Worm (Caenorhabditis elegans) whole organism, mixed stage, embryonic: ENCODE results near the gene fip-4.
A peak's percentile ranks its signal among the peaks of the same experiment; 100 is the strongest.

Experiments
- M03D4.4 ChIP-seq: sonication (generic microtip); optimal IDR thresholded peaks from 2 replicates; lab custom pipeline; 2017; ENCODE audit warnings: mild to moderate bottlenecking, missing genetic modification characterization, missing compliant biosample characterization
- bed-3 ChIP-seq: fragments of 200-800 bp; sonication (Bioruptor generic); optimal IDR thresholded peaks from 3 replicates; lab custom pipeline; 2018; ENCODE audit warnings: mild to moderate bottlenecking, missing genetic modification characterization, moderate library complexity, missing compliant biosample characterization
- blmp-1 ChIP-seq: fragments of 150-350 bp; optimal IDR thresholded peaks from 2 replicates; lab custom pipeline; 2014; ENCODE audit warnings: missing biosample characterization, missing genetic modification characterization
- ceh-39 ChIP-seq: fragments of 150-350 bp; optimal IDR thresholded peaks from 2 replicates; lab custom pipeline; 2014; ENCODE audit warnings: missing biosample characterization, missing genetic modification characterization
- ceh-43 ChIP-seq: fragments of 200-800 bp; sonication (Bioruptor generic); optimal IDR thresholded peaks from 2 replicates; lab custom pipeline; 2018; ENCODE audit warnings: mild to moderate bottlenecking, missing genetic modification characterization, moderate library complexity, missing compliant biosample characterization
- ces-1 ChIP-seq: fragments of 150-350 bp; optimal IDR thresholded peaks from 2 replicates; lab custom pipeline; 2014; ENCODE audit warnings: missing biosample characterization, missing genetic modification reagents, missing genetic modification characterization
- drap-1 ChIP-seq: fragments of 200-800 bp; sonication (Bioruptor generic); optimal IDR thresholded peaks from 3 replicates; lab custom pipeline; 2018; ENCODE audit warnings: mild to moderate bottlenecking, missing genetic modification characterization, missing compliant biosample characterization
- elt-1 ChIP-seq: sonication (generic microtip); optimal IDR thresholded peaks from 2 replicates; lab custom pipeline; 2017; ENCODE audit warnings: missing genetic modification characterization, mild to moderate bottlenecking, missing compliant biosample characterization, antibody characterized with exemption, moderate library complexity, borderline replicate concordance; ENCODE audit not compliant: insufficient read depth
- elt-3 ChIP-seq: fragments of 150-350 bp; optimal IDR thresholded peaks from 2 replicates; lab custom pipeline; 2014; ENCODE audit warnings: missing biosample characterization, missing genetic modification characterization
- flh-1 ChIP-seq: fragments of 200-800 bp; sonication (Bioruptor generic); optimal IDR thresholded peaks from 2 replicates; lab custom pipeline; 2018; ENCODE audit warnings: mild to moderate bottlenecking, missing genetic modification characterization, moderate library complexity, missing compliant biosample characterization
- ham-2 ChIP-seq: fragments of 200-800 bp; sonication (Bioruptor generic); optimal IDR thresholded peaks from 2 replicates; lab custom pipeline; 2018; ENCODE audit warnings: mild to moderate bottlenecking, missing genetic modification characterization, missing compliant biosample characterization
- hlh-1 ChIP-seq: fragments of 150-350 bp; optimal IDR thresholded peaks from 2 replicates; lab custom pipeline; 2014; ENCODE audit warnings: missing biosample characterization, missing genetic modification reagents, missing genetic modification characterization
- mab-5 ChIP-seq: fragments of 150-350 bp; optimal IDR thresholded peaks from 2 replicates; lab custom pipeline; 2014; ENCODE audit warnings: missing biosample characterization, missing genetic modification characterization
- mep-1 ChIP-seq: fragments of 150-350 bp; optimal IDR thresholded peaks from 2 replicates; lab custom pipeline; 2017; ENCODE audit warnings: missing biosample characterization, missing genetic modification reagents, missing genetic modification characterization, inconsistent platforms
- mls-2 ChIP-seq: sonication (generic microtip); optimal IDR thresholded peaks from 2 replicates; lab custom pipeline; 2016; ENCODE audit warnings: mild to moderate bottlenecking, missing genetic modification characterization, moderate library complexity, missing compliant biosample characterization
- nhr-12 ChIP-seq: fragments of 150-350 bp; optimal IDR thresholded peaks from 2 replicates; lab custom pipeline; 2014; ENCODE audit warnings: missing biosample characterization, missing genetic modification characterization
- nhr-237 ChIP-seq: fragments of 150-350 bp; optimal IDR thresholded peaks from 2 replicates; lab custom pipeline; 2014; ENCODE audit warnings: missing biosample characterization, missing genetic modification characterization
- sem-2 ChIP-seq: fragments of 200-800 bp; sonication (Bioruptor generic); optimal IDR thresholded peaks from 2 replicates; lab custom pipeline; 2018; ENCODE audit warnings: mild to moderate bottlenecking, missing genetic modification characterization, missing compliant biosample characterization
- snpc-4 ChIP-seq: fragments of 150-350 bp; optimal IDR thresholded peaks from 2 replicates; lab custom pipeline; 2014; ENCODE audit warnings: missing biosample characterization, missing genetic modification characterization
- sptf-1 ChIP-seq: sonication (generic microtip); optimal IDR thresholded peaks from 2 replicates; lab custom pipeline; 2017; ENCODE audit warnings: mild to moderate bottlenecking, missing genetic modification characterization, moderate library complexity, missing compliant biosample characterization
- unc-120 ChIP-seq: sonication (generic microtip); optimal IDR thresholded peaks from 2 replicates; lab custom pipeline; 2017; ENCODE audit warnings: missing genetic modification characterization, missing compliant biosample characterization; ENCODE audit not compliant: poor library complexity, severe bottlenecking
- unc-62 ChIP-seq: fragments of 150-350 bp; optimal IDR thresholded peaks from 2 replicates; lab custom pipeline; 2014; ENCODE audit warnings: missing biosample characterization, missing genetic modification reagents, missing genetic modification characterization
- zip-8 ChIP-seq: fragments of 150-350 bp; optimal IDR thresholded peaks from 2 replicates; lab custom pipeline; 2014; ENCODE audit warnings: missing biosample characterization, missing genetic modification characterization
- ztf-11 ChIP-seq: fragments of 150-350 bp; optimal IDR thresholded peaks from 2 replicates; lab custom pipeline; 2014; ENCODE audit warnings: missing biosample characterization, missing genetic modification characterization

fip-4 gene

ce11 chrV:8610633-8611404, at the start of gene fip-4:
Gene fip-4, minus strand, starts transcription at chrV:8611268.
- TF ChIP-seq nhr-237 (tag; lab: Kevin White, UChicago) (no peak), elt-3 (tag; lab: Kevin White, UChicago) (no peak), bed-3 (no peak), zip-8 (tag; lab: Kevin White, UChicago) (no peak), unc-62 (GFP tag; lab: Kevin White, UChicago) (no peak), mab-5 (tag; lab: Kevin White, UChicago) (no peak), unc-120 (tag; lab: Kevin White, UChicago) (no peak), elt-1 (tag; lab: Kevin White, UChicago) (no peak), ceh-43 (no peak), nhr-12 (tag; lab: Kevin White, UChicago) (no peak)

- TF ChIP-seq ceh-43 (no peak), M03D4.4 (tag; lab: Kevin White, UChicago) (no peak), ham-2 (peak; percentile 59), ceh-39 (no peak), nhr-237 (tag; lab: Kevin White, UChicago) (no peak), elt-1 (tag; lab: Kevin White, UChicago) (peak; percentile 96), hlh-1 (tag; lab: Kevin White, UChicago) (no peak), flh-1 (no peak), unc-62 (GFP tag; lab: Kevin White, UChicago) (peak; percentile 32), nhr-12 (tag; lab: Kevin White, UChicago) (no peak), snpc-4 (no peak), mep-1 (tag; lab: Kevin White, UChicago) (no peak), unc-120 (tag; lab: Kevin White, UChicago) (no peak)
These were observed 49.4 kb upstream of the fip-4 start for ce11 chrV:8660475-8660874.

- TF ChIP-seq sem-2 (GFP tag; lab: Kevin White, UChicago) = no peak
- peak; percentile 96 for TF ChIP-seq hlh-1 (tag; lab: Kevin White, UChicago)
- TF ChIP-seq drap-1 (GFP tag; lab: Kevin White, UChicago) = no peak
- no peak for TF ChIP-seq nhr-12 (tag; lab: Kevin White, UChicago)
- TF ChIP-seq unc-120 (tag; lab: Kevin White, UChicago) = peak; percentile 55
- peak; percentile 70 for TF ChIP-seq unc-62 (GFP tag; lab: Kevin White, UChicago)
These were observed 47.7 kb upstream of the fip-4 start for ce11 chrV:8658577-8659362.

- TF ChIP-seq sem-2 (GFP tag; lab: Kevin White, UChicago) (no peak), ces-1 (no peak), ztf-11 (tag; lab: Kevin White, UChicago) (no peak), blmp-1 (tag; lab: Kevin White, UChicago) (no peak), nhr-237 (tag; lab: Kevin White, UChicago) (no peak), mab-5 (tag; lab: Kevin White, UChicago) (no peak), zip-8 (tag; lab: Kevin White, UChicago) (no peak), ceh-39 (no peak)
These were observed 46.8 kb upstream of the fip-4 start for ce11 chrV:8657911-8658310.

ce11 chrV:8654460-8655419, 43.7 kb upstream of the fip-4 start:
- TF ChIP-seq ces-1 = no peak
- TF ChIP-seq hlh-1 (tag; lab: Kevin White, UChicago) = peak; percentile 85
- TF ChIP-seq snpc-4 = no peak
- TF ChIP-seq sptf-1 (tag; lab: Kevin White, UChicago) = no peak
- peak; percentile 62 for TF ChIP-seq unc-62 (GFP tag; lab: Kevin White, UChicago)
- no peak for TF ChIP-seq sem-2 (GFP tag; lab: Kevin White, UChicago)
- TF ChIP-seq flh-1 = no peak
- no peak for TF ChIP-seq nhr-12 (tag; lab: Kevin White, UChicago)
- no peak for TF ChIP-seq bed-3
- TF ChIP-seq mls-2 (tag; lab: Kevin White, UChicago) = no peak
- TF ChIP-seq elt-1 (tag; lab: Kevin White, UChicago) = no peak
- TF ChIP-seq drap-1 (GFP tag; lab: Kevin White, UChicago) = no peak
- no peak for TF ChIP-seq mep-1 (tag; lab: Kevin White, UChicago)
- TF ChIP-seq unc-120 (tag; lab: Kevin White, UChicago) = peak; percentile 15
